Worm (Caenorhabditis elegans): ENCODE data around the gene msp-59.

msp-59 gene

DNA sequence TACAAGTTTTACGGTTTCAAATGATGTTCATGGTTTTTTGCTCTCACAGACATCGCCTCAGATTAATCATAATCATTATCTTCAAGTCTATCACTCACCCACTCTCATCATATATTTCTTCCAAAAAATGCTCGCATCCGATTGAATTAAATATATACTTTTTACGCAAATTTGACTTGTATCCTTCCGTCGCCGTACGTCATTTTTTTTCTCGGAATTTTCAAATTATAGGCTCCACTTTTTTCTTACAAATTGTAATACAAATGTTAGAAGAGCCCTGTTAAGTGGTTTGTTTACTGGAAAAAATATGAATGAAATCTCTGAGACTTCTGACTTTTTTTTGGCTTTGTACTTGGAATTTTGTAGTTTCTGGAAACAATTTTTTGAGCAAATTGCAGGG is 25.7 kb downstream of the msp-59 start:
- TF ChIP-seq flh-1 (GFP tag; optimal IDR thresholded peaks at IDR 0.05) (no peak), hlh-1 (tag; optimal IDR thresholded peaks at IDR 0.05) (no peak)

DNA sequence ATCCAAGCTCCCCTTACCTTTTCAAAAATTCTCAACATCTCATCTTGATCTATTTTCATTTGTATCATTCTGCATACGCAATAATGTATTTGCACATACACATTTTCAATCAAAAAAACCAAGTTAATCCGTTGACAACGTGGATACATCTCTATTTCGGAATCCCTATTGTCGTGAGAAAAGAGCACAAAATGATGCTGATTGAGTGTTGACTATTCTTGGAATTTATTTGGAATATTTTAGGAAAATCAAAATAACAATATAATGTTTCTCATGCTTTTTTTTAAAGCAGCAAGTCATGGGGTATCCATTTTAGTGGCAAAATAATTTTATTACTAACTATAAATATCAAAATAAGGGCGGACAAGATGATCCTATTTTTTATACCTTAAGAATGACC is 31.5 kb downstream of the msp-59 start:
- TF ChIP-seq ces-1 (GFP tag; optimal IDR thresholded peaks at IDR 0.05) (no peak), lin-13 (tag; optimal IDR thresholded peaks at IDR 0.05) (no peak), ham-2 (GFP tag; optimal IDR thresholded peaks at IDR 0.05) (no peak)

DNA sequence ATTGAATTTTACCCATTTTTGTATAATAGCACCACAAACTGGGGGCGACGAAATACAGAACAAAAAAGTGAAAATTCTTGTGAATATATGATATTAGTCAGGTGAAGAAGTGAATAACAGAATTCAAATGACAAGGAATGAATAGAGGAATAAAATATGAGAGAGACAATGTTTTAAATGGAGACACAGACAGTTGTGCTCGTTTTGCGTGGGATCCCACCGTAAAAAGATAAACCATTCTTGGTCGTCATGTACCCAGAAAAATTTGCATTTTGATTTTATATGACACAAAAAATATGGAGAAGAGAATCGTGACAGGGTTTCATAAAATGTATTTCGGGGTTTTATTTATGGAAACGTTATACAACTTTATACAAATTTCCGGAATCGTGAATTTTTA is 35.2 kb downstream of the msp-59 start, which contains the start of gene F36H12.17:
TSS of gene F36H12.17 (minus strand) at position 101 of the 400 bp plus-strand sequence.
- TF ChIP-seq mab-5 (tag; optimal IDR thresholded peaks at IDR 0.05): no peak
- TF ChIP-seq unc-120 (tag; optimal IDR thresholded peaks at IDR 0.05; ENCODE audit: poor library complexity, severe bottlenecking): no peak
- TF ChIP-seq nhr-28 (tag; optimal IDR thresholded peaks at IDR 0.05): no peak
- no peak for TF ChIP-seq lin-13 (tag; optimal IDR thresholded peaks at IDR 0.05)
- no peak for TF ChIP-seq ceh-43 (GFP tag; optimal IDR thresholded peaks at IDR 0.05)
- TF ChIP-seq hlh-1 (tag; optimal IDR thresholded peaks at IDR 0.05): no peak
- no peak for TF ChIP-seq nhr-12 (tag; optimal IDR thresholded peaks at IDR 0.05)
- no peak for TF ChIP-seq lin-32 (GFP tag; optimal IDR thresholded peaks at IDR 0.05)
- TF ChIP-seq elt-3 (tag; optimal IDR thresholded peaks at IDR 0.05): no peak
- TF ChIP-seq nhr-2 (tag; optimal IDR thresholded peaks at IDR 0.05): no peak
- TF ChIP-seq blmp-1 (tag; optimal IDR thresholded peaks at IDR 0.05): no peak
- no peak for TF ChIP-seq ztf-11 (tag; optimal IDR thresholded peaks at IDR 0.05)
- TF ChIP-seq unc-39 (tag; optimal IDR thresholded peaks at IDR 0.05): no peak
- no peak for TF ChIP-seq sptf-1 (tag; optimal IDR thresholded peaks at IDR 0.05)
- no peak for TF ChIP-seq ces-1 (GFP tag; optimal IDR thresholded peaks at IDR 0.05)

DNA sequence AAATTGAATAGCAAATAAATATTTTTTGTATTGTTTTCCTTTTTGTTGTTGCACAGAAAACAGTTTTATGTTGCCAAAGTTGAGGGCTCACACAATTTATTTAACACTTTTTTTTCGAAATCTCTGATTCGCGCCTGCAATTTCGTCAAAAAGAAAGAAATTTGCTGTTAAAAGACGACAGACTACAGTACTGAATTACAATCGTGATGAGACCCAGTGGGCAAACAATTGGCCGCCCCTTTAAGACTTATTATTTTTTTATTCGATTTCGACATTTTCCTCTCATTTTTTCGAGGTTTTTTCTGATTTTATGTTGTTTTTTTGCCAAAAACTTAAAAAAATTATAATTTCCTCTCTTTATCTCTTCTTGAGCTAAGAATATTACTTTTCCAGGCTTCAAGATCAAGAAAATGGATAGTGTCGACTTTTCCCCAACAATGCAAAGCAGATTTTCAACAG is 38.8 kb downstream of the msp-59 start, which contains the start of gene slfl-4:
TSS of gene slfl-4 (plus strand) at position 409 of the 459 bp plus-strand sequence.
- TF ChIP-seq elt-1 (tag; optimal IDR thresholded peaks at IDR 0.05; ENCODE audit: borderline replicate concordance, insufficient read depth) (no peak), lsy-2 (tag; optimal IDR thresholded peaks at IDR 0.05) (no peak), unc-120 (tag; optimal IDR thresholded peaks at IDR 0.05; ENCODE audit: poor library complexity, severe bottlenecking) (no peak), ces-1 (GFP tag; optimal IDR thresholded peaks at IDR 0.05) (no peak), unc-62 (GFP tag; optimal IDR thresholded peaks at IDR 0.05) (no peak), sptf-1 (tag; optimal IDR thresholded peaks at IDR 0.05) (no peak), nhr-2 (tag; optimal IDR thresholded peaks at IDR 0.05) (no peak), mls-2 (tag; optimal IDR thresholded peaks at IDR 0.05) (no peak), pha-4 (tag; optimal IDR thresholded peaks at IDR 0.05) (no peak), nhr-76 (tag; optimal IDR thresholded peaks at IDR 0.05) (no peak), drap-1 (GFP tag; optimal IDR thresholded peaks at IDR 0.05) (no peak), tbx-8 (GFP tag; optimal IDR thresholded peaks at IDR 0.05) (no peak), elt-3 (tag; optimal IDR thresholded peaks at IDR 0.05) (no peak), mab-5 (tag; optimal IDR thresholded peaks at IDR 0.05) (no peak), zip-8 (tag; optimal IDR thresholded peaks at IDR 0.05) (no peak)

DNA sequence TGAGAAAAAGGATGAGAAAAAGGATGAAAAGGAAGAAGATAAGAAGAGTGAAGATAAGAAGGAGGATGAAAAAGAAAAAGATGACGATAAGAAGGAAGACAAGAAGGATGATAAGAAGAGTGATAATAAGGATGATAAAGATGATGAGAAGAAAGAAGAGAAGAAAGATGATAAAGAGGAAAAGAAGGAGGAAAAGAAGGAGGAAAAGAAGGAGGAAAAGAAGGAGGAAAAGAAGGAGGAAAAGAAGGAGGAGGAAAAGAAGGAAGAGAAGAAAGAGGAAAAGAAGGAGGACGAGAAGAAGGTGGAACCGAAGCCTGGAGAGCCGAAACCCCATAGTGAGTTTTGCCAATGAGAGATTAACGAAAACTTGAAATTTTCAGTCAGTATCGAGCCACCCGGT is 39.5 kb downstream of the msp-59 start:
- TF ChIP-seq lin-32 (GFP tag; optimal IDR thresholded peaks at IDR 0.05) (no peak), unc-120 (tag; optimal IDR thresholded peaks at IDR 0.05; ENCODE audit: poor library complexity, severe bottlenecking) (no peak), sptf-1 (tag; optimal IDR thresholded peaks at IDR 0.05) (no peak), ztf-11 (tag; optimal IDR thresholded peaks at IDR 0.05) (no peak), pha-4 (tag; optimal IDR thresholded peaks at IDR 0.05) (no peak), mep-1 (tag; optimal IDR thresholded peaks at IDR 0.05) (no peak), nhr-237 (tag; optimal IDR thresholded peaks at IDR 0.05) (no peak), lin-13 (tag; optimal IDR thresholded peaks at IDR 0.05) (no peak), ceh-39 (tag; optimal IDR thresholded peaks at IDR 0.05) (no peak), cnd-1 (tag; optimal IDR thresholded peaks at IDR 0.05) (no peak), elt-1 (tag; optimal IDR thresholded peaks at IDR 0.05; ENCODE audit: borderline replicate concordance, insufficient read depth) (no peak), tbx-8 (GFP tag; optimal IDR thresholded peaks at IDR 0.05) (no peak), zip-8 (tag; optimal IDR thresholded peaks at IDR 0.05) (no peak), nhr-12 (tag; optimal IDR thresholded peaks at IDR 0.05) (no peak), mab-5 (tag; optimal IDR thresholded peaks at IDR 0.05) (no peak), nhr-2 (tag; optimal IDR thresholded peaks at IDR 0.05) (no peak), bed-3 (GFP tag; optimal IDR thresholded peaks at IDR 0.05) (no peak), M03D4.4 (tag; optimal IDR thresholded peaks at IDR 0.05) (no peak), ceh-83 (GFP tag; optimal IDR thresholded peaks at IDR 0.05) (no peak)
